Fruit fly (Drosophila melanogaster): ENCODE results near the gene CalpB.

dm6 chr3L:9899046-9899659 lies 10.6 kb downstream of the CalpB start, which contains the start of gene nudE:
- TF ChIP-seq CG1620 (GFP tag; optimal IDR thresholded peaks at IDR 0.05) (peak; percentile 65), tj (GFP tag; optimal IDR thresholded peaks at IDR 0.05) (no peak), cnc (optimal IDR thresholded peaks at IDR 0.05) (no peak), toe (GFP tag; optimal IDR thresholded peaks at IDR 0.05) (peak; percentile 64), kay (GFP tag; ENCODE audit: borderline replicate concordance) (no peak)

All from whole organism, adult.